Worm (Caenorhabditis elegans): ENCODE measurements around the gene Y102A11A.3.

DNA sequence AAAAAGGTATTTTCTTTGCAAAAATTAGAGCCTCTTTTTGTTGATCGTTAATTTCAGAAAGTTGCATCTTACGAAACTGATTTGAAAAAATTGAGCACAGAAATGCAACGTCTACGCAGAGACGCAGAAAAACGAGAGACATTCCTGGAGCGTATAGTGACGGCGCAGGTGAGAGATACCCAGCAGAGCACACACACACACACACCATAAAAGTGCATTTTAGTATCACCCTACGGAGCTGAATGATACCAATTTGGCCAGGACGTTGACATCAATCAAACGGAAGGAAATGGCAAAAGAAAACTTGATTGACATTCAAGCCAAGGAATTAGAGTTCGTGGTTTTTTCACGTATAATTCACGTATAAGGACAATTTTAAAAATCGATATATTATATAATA lies 4.4 kb upstream of the Y102A11A.3 start:
- TF ChIP-seq unc-62 (GFP tag; optimal IDR thresholded peaks at IDR 0.05) (peak; percentile 34), die-1 (tag; optimal IDR thresholded peaks at IDR 0.05) (no peak)
